Worm (Caenorhabditis elegans) whole organism, early embryonic: ENCODE data around the gene cal-1.

Experiments used
- F13C5.2 ChIP-seq: sonication (generic microtip); optimal IDR thresholded peaks from 2 replicates; lab custom pipeline; 2017; ENCODE audit warnings: mild to moderate bottlenecking, missing genetic modification characterization, inconsistent platforms, missing compliant biosample characterization
- ama-1 ChIP-seq: fragments of 150-350 bp; optimal IDR thresholded peaks from 2 replicates; lab custom pipeline; 2014
- hmbx-1 ChIP-seq: sonication (generic microtip); optimal IDR thresholded peaks from 2 replicates; lab custom pipeline; 2016; ENCODE audit warnings: mild to moderate bottlenecking, missing genetic modification characterization, missing compliant biosample characterization
- hmg-4 ChIP-seq: fragments of 200-800 bp; sonication (Bioruptor generic); optimal IDR thresholded peaks from 2 replicates; lab custom pipeline; 2018; ENCODE audit warnings: mild to moderate bottlenecking, missing genetic modification characterization, missing compliant biosample characterization
- hnd-1 ChIP-seq: sonication (generic microtip); optimal IDR thresholded peaks from 2 replicates; lab custom pipeline; 2016; ENCODE audit warnings: missing genetic modification characterization, missing compliant biosample characterization
- pes-1 ChIP-seq: fragments of 200-800 bp; sonication (Bioruptor generic); IDR thresholded peaks from 2 replicates; pipeline ENCODE4 v1.3.6; 2022; ENCODE audit warnings: missing genetic modification reagents, missing genetic modification characterization, missing compliant biosample characterization
- tbx-37 ChIP-seq: fragments of 200-800 bp; sonication (Bioruptor generic); conservative IDR thresholded peaks from 2 replicates; pipeline ENCODE4 v1.3.6; 2022; ENCODE audit warnings: missing genetic modification reagents, missing genetic modification characterization, missing compliant biosample characterization

DNA sequence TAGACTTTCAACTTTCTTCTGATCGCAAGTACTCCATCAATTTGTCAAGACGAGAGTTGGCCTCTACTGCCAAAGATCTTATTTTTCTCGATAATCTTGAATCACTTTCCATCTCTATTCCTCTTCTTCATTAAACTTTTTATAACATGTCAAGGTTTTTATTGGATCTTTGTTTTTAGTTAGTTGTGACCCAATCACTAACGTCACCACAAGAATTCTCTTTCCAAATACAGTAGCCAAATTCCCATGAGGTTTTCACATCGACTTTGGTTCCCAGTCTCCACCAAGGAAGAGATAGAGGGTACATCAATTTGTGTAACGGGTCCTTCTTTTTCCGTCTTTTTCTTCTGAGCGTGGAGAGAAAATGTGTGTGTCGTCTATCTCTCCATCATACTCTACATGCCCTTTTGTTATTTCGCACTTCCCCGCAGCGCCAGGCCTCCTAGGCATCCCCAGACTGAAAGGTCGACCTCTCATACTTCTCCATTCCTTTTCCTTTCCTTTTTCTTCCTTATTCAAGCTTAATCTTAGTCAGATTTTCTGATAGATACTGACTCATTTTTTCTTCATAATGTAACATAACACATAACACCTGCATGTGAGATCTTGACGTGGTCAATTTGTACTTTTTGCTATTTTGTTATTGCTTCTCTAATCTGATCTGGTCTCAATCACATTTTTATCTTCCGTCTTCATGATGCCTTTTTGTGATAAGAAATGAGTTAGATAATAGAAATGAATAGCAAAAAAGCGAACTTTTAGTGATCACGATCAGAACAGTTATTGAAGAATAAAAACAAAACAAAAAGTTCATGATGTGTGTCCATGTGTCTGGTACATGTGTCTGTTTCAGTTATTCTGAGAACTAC is 22.2 kb upstream of the cal-1 start:
- no peak for TF ChIP-seq ama-1 (lab: Kevin White, UChicago)
- no peak for TF ChIP-seq pes-1 (GFP tag; lab: Robert Waterston, UW)
- TF ChIP-seq hmbx-1 = no peak
- TF ChIP-seq hnd-1 (tag; lab: Kevin White, UChicago) = no peak
- no peak for TF ChIP-seq tbx-37
- TF ChIP-seq F13C5.2 = no peak
- no peak for TF ChIP-seq hmg-4 (GFP tag; lab: Kevin White, UChicago)
